Fruit fly (Drosophila melanogaster): Measurements from ENCODE around the gene mys.

The mys gene

dm6 chrX:8060921-8061270, 549 bp upstream of the mys start:
- TF ChIP-seq Hey (tag; optimal IDR thresholded peaks at IDR 0.05) (peak; percentile 15), sd (tag; optimal IDR thresholded peaks at IDR 0.05) (peak; percentile 59), CG2199 (GFP tag; IDR thresholded peaks at IDR 0.05) (peak; percentile 52; the same call in 2 of the 3 replicates), chinmo (GFP tag; IDR thresholded peaks at IDR 0.05; ENCODE audit: partially characterized antibody) (peak; percentile 50; the same call in 1 of the 4 replicates), zf30C (GFP tag; optimal IDR thresholded peaks at IDR 0.05) (peak; percentile 50), ewg (GFP tag; optimal IDR thresholded peaks at IDR 0.05) (peak; percentile 99), lola (GFP tag; optimal IDR thresholded peaks at IDR 0.05) (peak in 1 of 3 experiments; percentile 86), crol (GFP tag; IDR thresholded peaks at IDR 0.05) (peak; percentile 31; the same call in 1 of the 2 replicates), CG8290 (GFP tag; optimal IDR thresholded peaks at IDR 0.05) (no peak), CG8290 (tag; optimal IDR thresholded peaks at IDR 0.05) (peak in 1 of 2 experiments; percentile 44), CG31365 (tag; optimal IDR thresholded peaks at IDR 0.05) (no peak), CG6254 (GFP tag; optimal IDR thresholded peaks at IDR 0.05) (peak; percentile 26), CG8478 (optimal IDR thresholded peaks at IDR 0.05) (peak; percentile 99), nom (GFP tag; optimal IDR thresholded peaks at IDR 0.05) (peak; percentile 4), CG1832 (GFP tag; optimal IDR thresholded peaks at IDR 0.05) (peak; percentile 98), CHES-1-like (GFP tag; optimal IDR thresholded peaks at IDR 0.05) (no peak), CG13296 (GFP tag; optimal IDR thresholded peaks at IDR 0.05) (no peak), NK7.1 (GFP tag; optimal IDR thresholded peaks at IDR 0.05) (peak; percentile 13), Lpt (GFP tag; optimal IDR thresholded peaks at IDR 0.05) (no peak), CG8359 (GFP tag; optimal IDR thresholded peaks at IDR 0.05; ENCODE audit: borderline replicate concordance) (peak; percentile 10), vvl (GFP tag; IDR thresholded peaks at IDR 0.05) (peak; percentile 7; the same call in 1 of the 2 replicates), grau (tag; optimal IDR thresholded peaks at IDR 0.05) (no peak), sob (GFP tag; IDR thresholded peaks at IDR 0.05) (no peak), Nf-YC (tag; optimal IDR thresholded peaks at IDR 0.05) (peak; percentile 28), cg (GFP tag; optimal IDR thresholded peaks at IDR 0.05) (peak; percentile 99), CG2875 (GFP tag; optimal IDR thresholded peaks at IDR 0.05) (no peak), Opbp (GFP tag; IDR thresholded peaks at IDR 0.05; ENCODE audit: partially characterized antibody) (peak; percentile 6; the same call in 1 of the 3 replicates), h (optimal IDR thresholded peaks at IDR 0.05) (no peak), Eip74EF (GFP tag; optimal IDR thresholded peaks at IDR 0.05) (peak in 1 of 2 experiments; percentile 27), CG32767 (GFP tag; IDR thresholded peaks at IDR 0.05) (peak; percentile 80), tna (GFP tag; IDR thresholded peaks at IDR 0.05; ENCODE audit: partially characterized antibody) (no peak), CG34422 (GFP tag; IDR thresholded peaks at IDR 0.05) (peak; percentile 22; the same call in 1 of the 3 replicates), peb (GFP tag; IDR thresholded peaks at IDR 0.05) (0 out of 2 replicates have a peak, but pooled peaks have one; percentile 21), nerfin-1 (tag; optimal IDR thresholded peaks at IDR 0.05) (peak; percentile 34), CG15479 (GFP tag; optimal IDR thresholded peaks at IDR 0.05) (no peak), YL-1 (GFP tag; optimal IDR thresholded peaks at IDR 0.05) (peak; percentile 71), Hr78 (GFP tag; optimal IDR thresholded peaks at IDR 0.05) (no peak), mirr (GFP tag; optimal IDR thresholded peaks at IDR 0.05) (peak; percentile 55), CG4360 (GFP tag; IDR thresholded peaks at IDR 0.05) (peak; percentile 43; the same call in 1 of the 2 replicates), yki (optimal IDR thresholded peaks at IDR 0.05) (peak; percentile 96), Rx (GFP tag; IDR thresholded peaks at IDR 0.05) (no peak), D19A (tag; optimal IDR thresholded peaks at IDR 0.05) (peak; percentile 28), bsh (GFP tag; optimal IDR thresholded peaks at IDR 0.05) (no peak), CG4707 (GFP tag; optimal IDR thresholded peaks at IDR 0.05) (peak; percentile 2), CG9876 (GFP tag; optimal IDR thresholded peaks at IDR 0.05) (no peak), pfk (GFP tag; optimal IDR thresholded peaks at IDR 0.05) (peak; percentile 0), CG15011 (GFP tag; optimal IDR thresholded peaks at IDR 0.05) (no peak), CG17186 (GFP tag; optimal IDR thresholded peaks at IDR 0.05) (no peak), HLHmδ (GFP tag; optimal IDR thresholded peaks at IDR 0.05) (peak; percentile 27), Max (GFP tag; optimal IDR thresholded peaks at IDR 0.05) (peak; percentile 35)
